Worm (Caenorhabditis elegans): ENCODE results near the gene jac-1.

jac-1 gene

ce11 chrIV:16026747-16027146 lies at the start of gene jac-1:
TSS of gene jac-1 (minus strand) at chrIV:16026847.
- TF ChIP-seq him-1 (tag; optimal IDR thresholded peaks at IDR 0.05) (no peak), dao-5 (tag; optimal IDR thresholded peaks at IDR 0.05) (no peak), W03F9.2 (tag; optimal IDR thresholded peaks at IDR 0.05) (no peak)

ce11 chrIV:16067345-16067744 lies 40.7 kb upstream of the jac-1 start, which contains the start of gene Y105C5B.1418:
TSS of gene Y105C5B.1418 (minus strand) at chrIV:16067445.
- no peak for TF ChIP-seq dao-5 (tag; optimal IDR thresholded peaks at IDR 0.05)
- TF ChIP-seq W03F9.2 (tag; optimal IDR thresholded peaks at IDR 0.05): no peak
- TF ChIP-seq him-1 (tag; optimal IDR thresholded peaks at IDR 0.05): no peak

ce11 chrIV:16060491-16060890 lies 33.8 kb upstream of the jac-1 start:
- TF ChIP-seq him-1 (tag; optimal IDR thresholded peaks at IDR 0.05): no peak
- no peak for TF ChIP-seq dao-5 (tag; optimal IDR thresholded peaks at IDR 0.05)
- no peak for TF ChIP-seq W03F9.2 (tag; optimal IDR thresholded peaks at IDR 0.05)

- TF ChIP-seq W03F9.2 (tag; optimal IDR thresholded peaks at IDR 0.05): no peak
- no peak for TF ChIP-seq him-1 (tag; optimal IDR thresholded peaks at IDR 0.05)
- no peak for TF ChIP-seq dao-5 (tag; optimal IDR thresholded peaks at IDR 0.05)
Measured at ce11 chrIV:16059496-16059895, 32.8 kb upstream of the jac-1 start.

ce11 chrIV:16048836-16049235 lies 22.2 kb upstream of the jac-1 start:
- TF ChIP-seq dao-5 (tag; optimal IDR thresholded peaks at IDR 0.05) (no peak), W03F9.2 (tag; optimal IDR thresholded peaks at IDR 0.05) (no peak), him-1 (tag; optimal IDR thresholded peaks at IDR 0.05) (no peak)

ce11 chrIV:16047468-16047867 lies 20.8 kb upstream of the jac-1 start:
- TF ChIP-seq him-1 (tag; optimal IDR thresholded peaks at IDR 0.05) (no peak), W03F9.2 (tag; optimal IDR thresholded peaks at IDR 0.05) (no peak), dao-5 (tag; optimal IDR thresholded peaks at IDR 0.05) (no peak)

- TF ChIP-seq W03F9.2 (tag; optimal IDR thresholded peaks at IDR 0.05): no peak
- no peak for TF ChIP-seq dao-5 (tag; optimal IDR thresholded peaks at IDR 0.05)
- TF ChIP-seq him-1 (tag; optimal IDR thresholded peaks at IDR 0.05): no peak
Measured at ce11 chrIV:16041038-16041437, 14.4 kb upstream of the jac-1 start.

ce11 chrIV:16038000-16038399 lies 11.4 kb upstream of the jac-1 start:
- TF ChIP-seq W03F9.2 (tag; optimal IDR thresholded peaks at IDR 0.05) (no peak), him-1 (tag; optimal IDR thresholded peaks at IDR 0.05) (no peak), dao-5 (tag; optimal IDR thresholded peaks at IDR 0.05) (no peak)

ce11 chrIV:16036696-16037095 lies 10.0 kb upstream of the jac-1 start:
- TF ChIP-seq him-1 (tag; optimal IDR thresholded peaks at IDR 0.05) (no peak), dao-5 (tag; optimal IDR thresholded peaks at IDR 0.05) (no peak)

- TF ChIP-seq him-1 (tag; optimal IDR thresholded peaks at IDR 0.05): no peak
- no peak for TF ChIP-seq dao-5 (tag; optimal IDR thresholded peaks at IDR 0.05)
- TF ChIP-seq W03F9.2 (tag; optimal IDR thresholded peaks at IDR 0.05): no peak
Measured at ce11 chrIV:16036057-16036456, 9.4 kb upstream of the jac-1 start.

- TF ChIP-seq him-1 (tag; optimal IDR thresholded peaks at IDR 0.05) (no peak), dao-5 (tag; optimal IDR thresholded peaks at IDR 0.05) (no peak), W03F9.2 (tag; optimal IDR thresholded peaks at IDR 0.05) (no peak)
Measured at ce11 chrIV:16035109-16035508, 8.5 kb upstream of the jac-1 start.

ce11 chrIV:16034346-16034745 lies 7.7 kb upstream of the jac-1 start:
- no peak for TF ChIP-seq W03F9.2 (tag; optimal IDR thresholded peaks at IDR 0.05)
- TF ChIP-seq him-1 (tag; optimal IDR thresholded peaks at IDR 0.05): no peak
- TF ChIP-seq dao-5 (tag; optimal IDR thresholded peaks at IDR 0.05): no peak

ce11 chrIV:16028475-16028874 lies 1.8 kb upstream of the jac-1 start:
- no peak for TF ChIP-seq W03F9.2 (tag; optimal IDR thresholded peaks at IDR 0.05)
- no peak for TF ChIP-seq him-1 (tag; optimal IDR thresholded peaks at IDR 0.05)
- no peak for TF ChIP-seq dao-5 (tag; optimal IDR thresholded peaks at IDR 0.05)

- no peak for TF ChIP-seq him-1 (tag; optimal IDR thresholded peaks at IDR 0.05)
- TF ChIP-seq dao-5 (tag; optimal IDR thresholded peaks at IDR 0.05): no peak
- TF ChIP-seq W03F9.2 (tag; optimal IDR thresholded peaks at IDR 0.05): no peak
Measured at ce11 chrIV:16024165-16024564, 2.5 kb downstream of the jac-1 start.

- TF ChIP-seq W03F9.2 (tag; optimal IDR thresholded peaks at IDR 0.05): no peak
- no peak for TF ChIP-seq dao-5 (tag; optimal IDR thresholded peaks at IDR 0.05)
- no peak for TF ChIP-seq him-1 (tag; optimal IDR thresholded peaks at IDR 0.05)
Measured at ce11 chrIV:16022438-16022837, 4.2 kb downstream of the jac-1 start.

ce11 chrIV:16015729-16016128 lies 10.9 kb downstream of the jac-1 start:
- TF ChIP-seq dao-5 (tag; optimal IDR thresholded peaks at IDR 0.05) (no peak), W03F9.2 (tag; optimal IDR thresholded peaks at IDR 0.05) (no peak), him-1 (tag; optimal IDR thresholded peaks at IDR 0.05) (no peak)

Data from whole organism, L4/young adult.